Fruit fly (Drosophila melanogaster): ENCODE measurements around the gene ScsbetaA.

DNA sequence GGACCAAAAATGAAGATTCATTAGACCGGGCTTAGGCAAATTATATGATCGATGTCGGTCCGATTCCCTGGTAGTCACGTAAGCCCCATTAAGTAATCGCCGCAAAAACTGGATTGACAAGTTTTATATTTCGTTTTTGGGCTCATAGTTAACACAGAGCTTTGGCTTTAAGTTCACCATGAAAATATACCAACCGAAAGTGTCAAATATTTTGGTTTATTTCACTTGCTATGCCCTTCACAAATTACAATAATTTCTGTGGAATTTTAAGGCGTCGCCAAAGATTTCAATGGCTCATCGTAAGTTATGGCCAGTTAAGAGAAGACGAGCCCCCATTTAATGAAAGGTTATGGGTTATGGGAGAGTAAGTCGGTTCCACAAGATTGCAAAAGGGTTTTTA is 46.8 kb upstream of the ScsbetaA start:
- TF ChIP-seq ken (GFP tag; IDR thresholded peaks at IDR 0.05) (no peak), CG3726 (GFP tag; IDR thresholded peaks at IDR 0.05) (no peak), CG12744 (GFP tag; optimal IDR thresholded peaks at IDR 0.05) (no peak), chn (GFP tag; optimal IDR thresholded peaks at IDR 0.05) (no peak), NC2α (GFP tag; optimal IDR thresholded peaks at IDR 0.05) (no peak), ems (GFP tag; optimal IDR thresholded peaks at IDR 0.05) (no peak), Dad (GFP tag; optimal IDR thresholded peaks at IDR 0.05) (no peak), Lpt (GFP tag; optimal IDR thresholded peaks at IDR 0.05) (no peak), CG11504 (tag; optimal IDR thresholded peaks at IDR 0.05) (no peak), Dip2 (GFP tag; IDR thresholded peaks at IDR 0.05) (no peak), CG17568 (GFP tag; optimal IDR thresholded peaks at IDR 0.05) (no peak), tin (GFP tag; optimal IDR thresholded peaks at IDR 0.05) (no peak), insv (GFP tag; optimal IDR thresholded peaks at IDR 0.05) (no peak), CG30020 (tag; optimal IDR thresholded peaks at IDR 0.05) (no peak)
